Worm (Caenorhabditis elegans) whole organism, L1 larva: Measurements from ENCODE around the gene grd-3.
A peak's percentile ranks its signal among the peaks of the same experiment; 100 is the strongest.

Experiments used
- C16A3.4 ChIP-seq: fragments of 150-350 bp; optimal IDR thresholded peaks from 2 replicates; lab custom pipeline; 2014; ENCODE audit warnings: missing biosample characterization, missing genetic modification characterization
- efl-1 ChIP-seq, 4 experiments: fragments of 150-350 bp; optimal IDR thresholded peaks in 3 of 4; peaks in 1 of 4; 1 replicate in 1 of 4; 2 replicates in 3 of 4; lab custom pipeline; 2014; ENCODE audit warnings: missing biosample characterization in 2 of 4, missing genetic modification characterization in 2 of 4, missing genetic modification reagents in 2 of 4
- fkh-8 ChIP-seq: sonication (generic microtip); optimal IDR thresholded peaks from 2 replicates; lab custom pipeline; 2016; ENCODE audit warnings: mild to moderate bottlenecking, missing genetic modification characterization, missing compliant biosample characterization
- hlh-4 ChIP-seq: sonication (generic microtip); optimal IDR thresholded peaks from 2 replicates; lab custom pipeline; 2016; ENCODE audit warnings: mild to moderate bottlenecking, missing genetic modification characterization, missing compliant biosample characterization
- nhr-90 ChIP-seq: sonication (generic microtip); optimal IDR thresholded peaks from 2 replicates; lab custom pipeline; 2016; ENCODE audit warnings: mild to moderate bottlenecking, missing genetic modification characterization, missing compliant biosample characterization; ENCODE audit not compliant: poor library complexity

Gene grd-3

ce11 chrIV:3482195-3482959 lies 42.9 kb downstream of the grd-3 start, which contains the start of gene srz-82:
Gene srz-82, plus strand, starts transcription at chrIV:3482895.
- TF ChIP-seq nhr-90: no peak
- TF ChIP-seq efl-1 (optimal IDR thresholded peaks at IDR 0.05; lab: Kevin White, UChicago): no peak
- TF ChIP-seq efl-1 (GFP tag; optimal IDR thresholded peaks at IDR 0.05 in 1 of 2; lab: Kevin White, UChicago): peak in 1 of 2 experiments; percentile 15
- TF ChIP-seq C16A3.4: no peak
- TF ChIP-seq hlh-4 (tag; lab: Kevin White, UChicago): peak; percentile 99
- peak; percentile 32 for TF ChIP-seq fkh-8
- TF ChIP-seq, all 84 proteins: peak for 3
